Fruit fly (Drosophila melanogaster): Measurements from ENCODE around the gene Pgant4.
A peak's percentile ranks its signal among the peaks of the same experiment; 100 is the strongest.

Pgant4 gene

dm6 chr2L:3440322-3440721 is 32.1 kb upstream of the Pgant4 start:
- TF ChIP-seq Nf-YB (GFP tag; optimal IDR thresholded peaks at IDR 0.05) (no peak), Adf1 (GFP tag; IDR thresholded peaks at IDR 0.05) (no peak), Mad (GFP tag; optimal IDR thresholded peaks at IDR 0.05) (peak; percentile 55), Asciz (GFP tag; optimal IDR thresholded peaks at IDR 0.05) (peak; percentile 71), CG12155 (GFP tag; optimal IDR thresholded peaks at IDR 0.05) (peak; percentile 13), CG32532 (GFP tag; IDR thresholded peaks at IDR 0.05) (peak; percentile 71), CG9215 (GFP tag; IDR thresholded peaks at IDR 0.05) (peak; percentile 54), Lim3 (GFP tag; IDR thresholded peaks at IDR 0.05) (no peak; the same call in 1 of the 2 replicates), Elba2 (GFP tag; optimal IDR thresholded peaks at IDR 0.05) (no peak), CG6854 (GFP tag; optimal IDR thresholded peaks at IDR 0.05) (no peak), vnd (GFP tag; IDR thresholded peaks at IDR 0.05; ENCODE audit: partially characterized antibody) (no peak), CG6683 (GFP tag; optimal IDR thresholded peaks at IDR 0.05) (peak; percentile 28), B-H1 (GFP tag; IDR thresholded peaks at IDR 0.05) (peak; percentile 81), lbe (GFP tag; optimal IDR thresholded peaks at IDR 0.05) (no peak), CG9817 (tag; optimal IDR thresholded peaks at IDR 0.05) (no peak), CG4282 (GFP tag; optimal IDR thresholded peaks at IDR 0.05) (no peak), wek (GFP tag; optimal IDR thresholded peaks at IDR 0.05) (no peak), tin (GFP tag; optimal IDR thresholded peaks at IDR 0.05) (peak; percentile 39), org-1 (GFP tag; optimal IDR thresholded peaks at IDR 0.05) (peak; percentile 55), Antp (GFP tag; optimal IDR thresholded peaks at IDR 0.05) (no peak), bowl (GFP tag; IDR thresholded peaks at IDR 0.05) (no peak), sd (tag; optimal IDR thresholded peaks at IDR 0.05) (no peak), oc (tag; optimal IDR thresholded peaks at IDR 0.05) (peak; percentile 52), ATbp (GFP tag; optimal IDR thresholded peaks at IDR 0.05) (peak; percentile 74), CG2712 (tag; optimal IDR thresholded peaks at IDR 0.05) (peak; percentile 76), CG34224 (GFP tag; IDR thresholded peaks at IDR 0.05; ENCODE audit: partially characterized antibody) (no peak), ase (GFP tag; IDR thresholded peaks at IDR 0.05) (peak; percentile 81), CG12104 (GFP tag; optimal IDR thresholded peaks at IDR 0.05) (no peak), CG17361 (GFP tag; IDR thresholded peaks at IDR 0.05) (peak; percentile 62; the same call in 2 of the 3 replicates), mam (GFP tag; optimal IDR thresholded peaks at IDR 0.05) (peak; percentile 27), Max (GFP tag; optimal IDR thresholded peaks at IDR 0.05) (no peak), gcm2 (GFP tag; optimal IDR thresholded peaks at IDR 0.05) (no peak), run (tag; optimal IDR thresholded peaks at IDR 0.05) (no peak), ro (GFP tag; IDR thresholded peaks at IDR 0.05) (0 out of 2 replicates have a peak, but pooled peaks have one; percentile 30), CG2678 (tag; optimal IDR thresholded peaks at IDR 0.05) (peak; percentile 74), Hr3 (GFP tag; optimal IDR thresholded peaks at IDR 0.05) (peak; percentile 57), mld (GFP tag; IDR thresholded peaks at IDR 0.05; ENCODE audit: partially characterized antibody) (no peak), CG9932 (GFP tag; IDR thresholded peaks at IDR 0.05) (peak; percentile 59), Poxn (GFP tag; IDR thresholded peaks at IDR 0.05) (no peak), CG30431 (GFP tag; optimal IDR thresholded peaks at IDR 0.05) (peak; percentile 28), pfk (GFP tag; optimal IDR thresholded peaks at IDR 0.05) (no peak), CG14667 (GFP tag; IDR thresholded peaks at IDR 0.05) (no peak), Abd-B (GFP tag; optimal IDR thresholded peaks at IDR 0.05) (peak; percentile 40), her (GFP tag; optimal IDR thresholded peaks at IDR 0.05) (no peak), BtbVII (GFP tag; optimal IDR thresholded peaks at IDR 0.05) (peak; percentile 52), Dll (GFP tag; IDR thresholded peaks at IDR 0.05; ENCODE audit: partially characterized antibody) (no peak), D (optimal IDR thresholded peaks at IDR 0.05) (no peak), D (GFP tag; optimal IDR thresholded peaks at IDR 0.05) (peak; percentile 67), CG7928 (GFP tag; optimal IDR thresholded peaks at IDR 0.05) (no peak), CG4404 (GFP tag; IDR thresholded peaks at IDR 0.05) (peak; percentile 33; the same call in 1 of the 2 replicates), CG6654 (GFP tag; optimal IDR thresholded peaks at IDR 0.05) (peak; percentile 41)
